Worm (Caenorhabditis elegans) whole organism, young adult: ENCODE measurements around the gene col-78.

Experiments
- B0035.1 ChIP-seq: sonication (generic microtip); optimal IDR thresholded peaks from 2 replicates; lab custom pipeline; 2016; ENCODE audit warnings: missing genetic modification characterization, mild to moderate bottlenecking, missing compliant biosample characterization, missing genotype, missing genetic modification reagents
- C17E4.6 ChIP-seq: fragments of 200-800 bp; sonication (Bioruptor generic); IDR thresholded peaks from 2 replicates; pipeline ENCODE4 v1.3.6; 2022; ENCODE audit warnings: missing genetic modification reagents, missing genetic modification characterization, missing compliant biosample characterization
- F23B12.7 ChIP-seq: sonication (generic microtip); optimal IDR thresholded peaks from 2 replicates; lab custom pipeline; 2017; ENCODE audit warnings: missing genetic modification characterization, mild to moderate bottlenecking, missing compliant biosample characterization, antibody characterized with exemption, moderate library complexity; ENCODE audit not compliant: insufficient read depth
- aptf-3 ChIP-seq: fragments of 200-800 bp; sonication (Bioruptor generic); IDR thresholded peaks from 2 replicates; pipeline ENCODE4 v1.3.6; 2022; ENCODE audit warnings: missing genetic modification characterization, missing compliant biosample characterization
- ceh-100 ChIP-seq: fragments of 200-800 bp; sonication (Bioruptor generic); IDR thresholded peaks from 2 replicates; pipeline ENCODE4 v1.3.6; 2022; ENCODE audit warnings: missing genetic modification reagents, missing genetic modification characterization, missing compliant biosample characterization
- dpl-1 ChIP-seq: fragments of 150-350 bp; optimal IDR thresholded peaks from 2 replicates; lab custom pipeline; 2014; ENCODE audit warnings: missing biosample characterization, missing genetic modification reagents, missing genetic modification characterization
- let-607 ChIP-seq, 2 experiments: fragments of 200-800 bp in 1 of 2; sonication (Bioruptor generic) in 1 of 2; sonication (generic microtip) in 1 of 2; optimal IDR thresholded peaks; 2 replicates each; lab custom pipeline; 2016 to 2018; ENCODE audit warnings: mild to moderate bottlenecking in 2 of 2, missing compliant biosample characterization in 2 of 2, missing genetic modification characterization in 2 of 2, moderate library complexity in 2 of 2, missing genotype in 1 of 2
- lsy-27 ChIP-seq: sonication (generic microtip); optimal IDR thresholded peaks from 2 replicates; lab custom pipeline; 2017; ENCODE audit warnings: missing genetic modification characterization, mild to moderate bottlenecking, missing compliant biosample characterization, antibody characterized with exemption, missing genotype, borderline replicate concordance; ENCODE audit not compliant: insufficient read depth
- nhr-120 ChIP-seq: fragments of 200-800 bp; sonication (Bioruptor generic); IDR thresholded peaks from 2 replicates; pipeline ENCODE4 v1.3.6; 2022; ENCODE audit warnings: missing genetic modification characterization, missing compliant biosample characterization
- pbrm-1 ChIP-seq: fragments of 200-800 bp; sonication (Bioruptor generic); IDR thresholded peaks from 2 replicates; pipeline ENCODE4 v1.3.6; 2022; ENCODE audit warnings: missing genetic modification reagents, missing genetic modification characterization, missing compliant biosample characterization
- snpc-1.3 ChIP-seq: sonication (generic microtip); optimal IDR thresholded peaks from 2 replicates; lab custom pipeline; 2017; ENCODE audit warnings: missing genetic modification characterization, mild to moderate bottlenecking, missing compliant biosample characterization, antibody characterized with exemption, moderate library complexity, missing genotype, missing genetic modification reagents; ENCODE audit not compliant: insufficient read depth
- snpc-3.4 ChIP-seq: sonication (generic microtip); optimal IDR thresholded peaks from 2 replicates; lab custom pipeline; 2017; ENCODE audit warnings: missing genetic modification characterization, mild to moderate bottlenecking, missing compliant biosample characterization, antibody characterized with exemption, moderate library complexity, missing genotype, missing genetic modification reagents
- tlf-1 ChIP-seq: fragments of 200-800 bp; sonication (Bioruptor generic); optimal IDR thresholded peaks from 2 replicates; lab custom pipeline; 2018; ENCODE audit warnings: mild to moderate bottlenecking, missing genetic modification characterization, missing compliant biosample characterization
- ztf-22 ChIP-seq: fragments of 200-800 bp; sonication (Bioruptor generic); optimal IDR thresholded peaks from 2 replicates; lab custom pipeline; 2018; ENCODE audit warnings: mild to moderate bottlenecking, missing genetic modification characterization, moderate library complexity, missing compliant biosample characterization

DNA sequence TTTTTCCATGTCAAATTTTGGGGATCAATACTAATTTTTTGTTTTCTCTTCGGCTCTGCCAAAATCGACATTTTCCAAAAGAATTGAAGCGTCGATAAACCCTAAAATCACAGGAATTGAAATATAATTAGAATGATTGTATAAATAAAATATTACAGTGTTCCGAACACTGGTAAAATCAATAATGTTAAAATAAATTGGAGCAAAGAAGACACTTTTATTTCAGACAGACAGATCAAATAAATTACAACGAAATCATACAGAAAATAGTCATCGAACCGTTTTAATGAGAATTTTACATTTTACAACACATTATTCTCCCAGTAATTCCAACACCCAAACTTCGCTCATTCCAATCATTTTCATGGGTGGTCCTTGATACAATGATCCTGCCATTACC lies 15.4 kb downstream of the col-78 start, which contains the start of gene T23G7.3:
- no peak for TF ChIP-seq lsy-27 (tag; lab: Kevin White, UChicago)
- no peak for TF ChIP-seq aptf-3 (GFP tag; lab: Robert Waterston, UW)
- TF ChIP-seq F23B12.7 (tag; lab: Kevin White, UChicago) = no peak
- TF ChIP-seq dpl-1 (GFP tag; lab: Kevin White, UChicago) = no peak
- TF ChIP-seq let-607 (tag; optimal IDR thresholded peaks at IDR 0.05; lab: Kevin White, UChicago) = no peak
- no peak for TF ChIP-seq snpc-1.3 (tag; lab: Kevin White, UChicago)
- TF ChIP-seq tlf-1 (GFP tag; lab: Kevin White, UChicago) = no peak
- TF ChIP-seq C17E4.6 (GFP tag; lab: Robert Waterston, UW) = no peak
- no peak for TF ChIP-seq ceh-100 (GFP tag; lab: Robert Waterston, UW)
- no peak for TF ChIP-seq ztf-22 (GFP tag; lab: Kevin White, UChicago)
- no peak for TF ChIP-seq nhr-120 (GFP tag; lab: Robert Waterston, UW)
- TF ChIP-seq snpc-3.4 (tag; lab: Kevin White, UChicago) = no peak
- no peak for TF ChIP-seq pbrm-1 (GFP tag; lab: Robert Waterston, UW)
- no peak for TF ChIP-seq B0035.1 (tag; lab: Kevin White, UChicago)
